Worm (Caenorhabditis elegans) whole organism, late embryonic: ENCODE measurements around the gene Y39A3A.4.
"Not testable (repeated sequence)": the region's sequence is repeated elsewhere in the genome, so short reads cannot be mapped to it uniquely, and the experiment has no call there.

ENCODE experiments used
- C08G9.2 ChIP-seq: sonication (generic microtip); optimal IDR thresholded peaks from 2 replicates; lab custom pipeline; 2016; ENCODE audit warnings: mild to moderate bottlenecking, missing genetic modification characterization, moderate library complexity, missing compliant biosample characterization
- C38D4.7 ChIP-seq: fragments of 200-800 bp; sonication (Bioruptor generic); optimal IDR thresholded peaks from 2 replicates; lab custom pipeline; 2018; ENCODE audit warnings: mild to moderate bottlenecking, missing genetic modification characterization, moderate library complexity, missing compliant biosample characterization
- F13H6.1 ChIP-seq: sonication (generic microtip); optimal IDR thresholded peaks from 2 replicates; lab custom pipeline; 2016; ENCODE audit warnings: missing genetic modification characterization, missing compliant biosample characterization
- K02D7.2 ChIP-seq: sonication (generic microtip); optimal IDR thresholded peaks from 2 replicates; lab custom pipeline; 2017; ENCODE audit warnings: mild to moderate bottlenecking, missing genetic modification characterization, missing compliant biosample characterization
- K09A11.1 ChIP-seq: sonication (generic microtip); optimal IDR thresholded peaks from 2 replicates; lab custom pipeline; 2017; ENCODE audit warnings: antibody characterized with exemption, mild to moderate bottlenecking, missing genetic modification characterization, missing compliant biosample characterization; ENCODE audit not compliant: insufficient read depth
- Y22D7AL.16 ChIP-seq: sonication (generic microtip); optimal IDR thresholded peaks from 2 replicates; lab custom pipeline; 2016; ENCODE audit warnings: missing genetic modification characterization, missing compliant biosample characterization
- ceh-14 ChIP-seq: sonication (generic microtip); optimal IDR thresholded peaks from 2 replicates; lab custom pipeline; 2016; ENCODE audit warnings: missing genotype, missing genetic modification characterization, missing compliant biosample characterization
- ceh-18 ChIP-seq: sonication (generic microtip); optimal IDR thresholded peaks from 2 replicates; lab custom pipeline; 2016; ENCODE audit warnings: missing genetic modification characterization, missing compliant biosample characterization
- ceh-45 ChIP-seq: fragments of 200-800 bp; sonication (Bioruptor generic); IDR thresholded peaks from 2 replicates; pipeline ENCODE4 v1.3.6; 2022; ENCODE audit warnings: missing genetic modification reagents, missing genetic modification characterization, missing compliant biosample characterization
- che-1 ChIP-seq: sonication (generic microtip); optimal IDR thresholded peaks from 2 replicates; lab custom pipeline; 2016; ENCODE audit warnings: mild to moderate bottlenecking, missing genetic modification characterization, missing compliant biosample characterization
- dmd-4 ChIP-seq: sonication (generic microtip); optimal IDR thresholded peaks from 2 replicates; lab custom pipeline; 2016; ENCODE audit warnings: borderline replicate concordance, missing genetic modification characterization, missing compliant biosample characterization
- elt-2 ChIP-seq: sonication (generic microtip); optimal IDR thresholded peaks from 2 replicates; lab custom pipeline; 2016; ENCODE audit warnings: missing genetic modification reagents, missing genetic modification characterization, missing compliant biosample characterization
- eyg-1 ChIP-seq: sonication (generic microtip); optimal IDR thresholded peaks from 2 replicates; lab custom pipeline; 2016; ENCODE audit warnings: missing genotype, missing genetic modification characterization, missing compliant biosample characterization
- fkh-6 ChIP-seq: sonication (generic microtip); optimal IDR thresholded peaks from 2 replicates; lab custom pipeline; 2016; ENCODE audit warnings: missing genetic modification characterization, missing compliant biosample characterization
- hlh-15 ChIP-seq: sonication (generic microtip); optimal IDR thresholded peaks from 2 replicates; lab custom pipeline; 2016; ENCODE audit warnings: missing genetic modification characterization, missing compliant biosample characterization
- hlh-30 ChIP-seq: sonication (generic microtip); optimal IDR thresholded peaks from 2 replicates; lab custom pipeline; 2017; ENCODE audit warnings: antibody characterized with exemption, missing genetic modification characterization, missing compliant biosample characterization; ENCODE audit not compliant: insufficient read depth
- hlh-6 ChIP-seq: sonication (generic microtip); optimal IDR thresholded peaks from 2 replicates; lab custom pipeline; 2016; ENCODE audit warnings: missing genotype, missing genetic modification characterization, missing compliant biosample characterization
- lim-6 ChIP-seq: sonication (generic microtip); optimal IDR thresholded peaks from 2 replicates; lab custom pipeline; 2016; ENCODE audit warnings: missing genetic modification characterization, missing compliant biosample characterization
- lin-11 ChIP-seq: fragments of 200-800 bp; sonication (Bioruptor generic); optimal IDR thresholded peaks from 2 replicates; lab custom pipeline; 2018; ENCODE audit warnings: mild to moderate bottlenecking, missing genetic modification characterization, missing compliant biosample characterization
- madf-2 ChIP-seq: sonication (generic microtip); optimal IDR thresholded peaks from 2 replicates; lab custom pipeline; 2017; ENCODE audit warnings: missing genetic modification characterization, missing compliant biosample characterization
- nfya-1 ChIP-seq: sonication (generic microtip); optimal IDR thresholded peaks from 2 replicates; lab custom pipeline; 2017; ENCODE audit warnings: missing genetic modification characterization, mild to moderate bottlenecking, missing compliant biosample characterization, antibody characterized with exemption, moderate library complexity
- pag-3 ChIP-seq: sonication (generic microtip); optimal IDR thresholded peaks from 2 replicates; lab custom pipeline; 2016; ENCODE audit warnings: missing compliant biosample characterization, missing genetic modification characterization, borderline replicate concordance
- pha-2 ChIP-seq: sonication (generic microtip); optimal IDR thresholded peaks from 2 replicates; lab custom pipeline; 2017; ENCODE audit warnings: mild to moderate bottlenecking, missing genetic modification characterization, missing compliant biosample characterization
- pha-4 ChIP-seq: fragments of 150-350 bp; optimal IDR thresholded peaks from 2 replicates; lab custom pipeline; 2018; ENCODE audit warnings: missing biosample characterization, missing genetic modification reagents, missing genetic modification characterization
- rnt-1 ChIP-seq: sonication (generic microtip); optimal IDR thresholded peaks from 2 replicates; lab custom pipeline; 2016; ENCODE audit warnings: missing genetic modification characterization, missing compliant biosample characterization
- sox-4 ChIP-seq: sonication (generic microtip); optimal IDR thresholded peaks from 2 replicates; lab custom pipeline; 2017; ENCODE audit warnings: mild to moderate bottlenecking, missing genetic modification characterization, inconsistent platforms, missing compliant biosample characterization
- unc-3 ChIP-seq, 2 experiments: fragments of 200-800 bp in 1 of 2; sonication (Bioruptor generic) in 1 of 2; sonication (generic microtip) in 1 of 2; conservative IDR thresholded peaks in 1 of 2; optimal IDR thresholded peaks in 1 of 2; 2 replicates each; pipeline versions ENCODE4 v1.3.6 to Lab custom; 2016 to 2022; ENCODE audit warnings: missing compliant biosample characterization in 2 of 2, missing genetic modification characterization in 2 of 2, missing genetic modification reagents in 1 of 2
- zip-5 ChIP-seq: sonication (generic microtip); optimal IDR thresholded peaks from 2 replicates; lab custom pipeline; 2016; ENCODE audit warnings: missing genetic modification characterization, missing compliant biosample characterization
- ztf-16 ChIP-seq: sonication (generic microtip); optimal IDR thresholded peaks from 2 replicates; lab custom pipeline; 2017; ENCODE audit warnings: missing genetic modification characterization, missing compliant biosample characterization

Gene Y39A3A.4

ce11 chrIII:2091367-2091766, 15.0 kb upstream of the Y39A3A.4 start:
- TF ChIP-seq Y22D7AL.16 (tag; lab: Kevin White, UChicago) (no peak), hlh-15 (tag; lab: Kevin White, UChicago) (no peak), elt-2 (tag; lab: Kevin White, UChicago) (peak; percentile 40)

- no peak for TF ChIP-seq C08G9.2 (tag; lab: Kevin White, UChicago)
- peak; percentile 70 for TF ChIP-seq hlh-30
- TF ChIP-seq, all 69 proteins: peak for 1
These were observed 14.3 kb upstream of the Y39A3A.4 start for ce11 chrIII:2090695-2091094.

ce11 chrIII:2089453-2089852, 13.1 kb upstream of the Y39A3A.4 start:
- TF ChIP-seq nfya-1 (tag; lab: Kevin White, UChicago) = peak; percentile 33
- TF ChIP-seq unc-3 (GFP tag; conservative IDR thresholded peaks at IDR 0.05; lab: Robert Waterston, UW) = no peak
- TF ChIP-seq unc-3 (tag; optimal IDR thresholded peaks at IDR 0.05; lab: Kevin White, UChicago) = no peak

ce11 chrIII:2084829-2085228, 8.4 kb upstream of the Y39A3A.4 start:
- no peak for TF ChIP-seq dmd-4 (tag; lab: Kevin White, UChicago)
- TF ChIP-seq lim-6 (tag; lab: Kevin White, UChicago) = no peak
- TF ChIP-seq che-1 (tag; lab: Kevin White, UChicago) = no peak
- TF ChIP-seq sox-4 = no peak
- no peak for TF ChIP-seq hlh-6 (tag; lab: Kevin White, UChicago)
- TF ChIP-seq F13H6.1 (tag; lab: Kevin White, UChicago) = no peak
- TF ChIP-seq, all 69 proteins: peak for 0

- not testable (repeated sequence) for TF ChIP-seq zip-5 (tag; lab: Kevin White, UChicago); K02D7.2; ceh-45 (GFP tag; lab: Robert Waterston, UW)
- TF ChIP-seq, all 69 proteins: peak for 0; not testable (repeated sequence) for 69
These were observed 6.1 kb upstream of the Y39A3A.4 start, which contains the start of gene cpt-3 for ce11 chrIII:2082519-2082918. Gene cpt-3 (plus strand): TSS chrIII:2082819.

- TF ChIP-seq ceh-45 (GFP tag; lab: Robert Waterston, UW) (no peak), K09A11.1 (tag; lab: Kevin White, UChicago) (no peak), ceh-14 (tag; lab: Kevin White, UChicago) (no peak), pha-4 (tag; lab: Kevin White, UChicago) (no peak), ceh-18 (tag; lab: Kevin White, UChicago) (no peak), ztf-16 (no peak), rnt-1 (no peak), eyg-1 (tag; lab: Kevin White, UChicago) (no peak), lin-11 (tag; lab: Kevin White, UChicago) (no peak), madf-2 (no peak)
These were observed 8.1 kb downstream of the Y39A3A.4 start, which contains the start of gene Y39A3A.3 for ce11 chrIII:2068248-2068647. Gene Y39A3A.3 (minus strand): TSS chrIII:2068348.

ce11 chrIII:2060857-2061256, 15.5 kb downstream of the Y39A3A.4 start, which contains the start of gene ins-16:
Gene ins-16 (minus strand): TSS chrIII:2060957.
- TF ChIP-seq pag-3 (tag; lab: Kevin White, UChicago) (no peak), fkh-6 (tag; lab: Kevin White, UChicago) (no peak), pha-2 (tag; lab: Kevin White, UChicago) (no peak), C38D4.7 (no peak), unc-3 (GFP tag; conservative IDR thresholded peaks at IDR 0.05; lab: Robert Waterston, UW) (no peak), unc-3 (tag; optimal IDR thresholded peaks at IDR 0.05; lab: Kevin White, UChicago) (no peak)
